Fruit fly (Drosophila melanogaster): ENCODE measurements around the gene PolQ.

PolQ gene

DNA sequence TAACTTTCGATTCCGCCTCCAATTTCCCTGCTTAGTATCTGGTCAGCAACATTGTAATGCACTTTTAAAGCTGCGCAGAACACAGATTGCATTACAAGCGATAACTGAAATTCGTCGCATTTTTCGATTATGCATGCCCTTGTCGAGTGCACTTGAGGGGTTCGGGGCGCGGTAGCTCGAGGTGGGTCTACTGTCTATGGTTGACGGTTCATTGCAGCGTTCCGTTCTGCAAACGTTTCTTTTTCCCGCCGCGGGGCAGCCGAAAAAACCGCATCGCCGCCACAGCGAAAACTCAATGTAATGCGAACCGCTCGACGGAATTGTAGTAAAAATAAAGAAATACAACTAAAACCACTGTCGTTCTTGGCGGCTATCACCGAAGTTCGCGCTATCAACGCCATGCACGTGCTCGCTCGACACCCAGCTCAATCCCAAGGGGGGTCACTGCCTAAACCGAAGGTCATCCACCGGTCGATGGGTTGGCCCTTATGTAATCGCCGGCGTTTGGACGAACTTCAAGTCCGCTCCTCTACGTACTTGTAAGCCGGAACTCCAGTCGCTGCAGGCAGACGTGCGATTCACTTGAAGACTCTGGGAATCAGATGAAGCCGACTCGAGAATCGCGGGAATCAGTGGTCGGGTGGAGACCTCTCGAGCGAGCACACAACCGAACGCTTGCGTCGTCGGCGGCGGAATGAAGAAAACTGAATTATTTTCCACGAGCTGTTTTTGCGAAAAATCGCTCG lies 23.3 kb downstream of the PolQ start, which contains the start of gene kar:
TSS of gene kar (minus strand) at position 696 of the 746 bp plus-strand sequence.
- TF ChIP-seq cic (GFP tag; optimal IDR thresholded peaks at IDR 0.05): peak; percentile 3
- TF ChIP-seq cnc (optimal IDR thresholded peaks at IDR 0.05): no peak
- peak; percentile 88 for TF ChIP-seq Mnt (GFP tag; optimal IDR thresholded peaks at IDR 0.05)
- TF ChIP-seq tj (GFP tag; optimal IDR thresholded peaks at IDR 0.05): peak; percentile 100
- TF ChIP-seq CG33017 (tag; optimal IDR thresholded peaks at IDR 0.05): peak; percentile 15

DNA sequence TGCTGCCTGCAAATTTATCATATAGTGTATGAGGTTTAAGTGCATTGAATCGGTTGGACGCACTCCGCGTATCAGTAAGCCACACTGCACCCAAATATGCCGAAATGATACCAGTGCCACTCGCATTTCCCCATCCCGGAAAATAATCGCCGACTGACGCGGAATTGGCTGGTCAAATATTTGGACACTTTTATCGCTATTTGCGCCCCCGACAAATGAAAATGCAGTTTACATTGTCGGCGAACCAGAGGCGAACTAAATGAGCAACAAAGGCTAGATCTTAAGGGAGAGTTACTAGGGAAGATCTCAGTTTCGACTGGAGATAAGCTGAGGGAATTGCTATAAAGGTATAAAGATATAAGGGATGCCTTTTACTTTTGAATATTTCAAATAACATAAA lies 24.0 kb downstream of the PolQ start:
- TF ChIP-seq Crg-1 (GFP tag; optimal IDR thresholded peaks at IDR 0.05): peak; percentile 5
- TF ChIP-seq Hr96 (GFP tag; optimal IDR thresholded peaks at IDR 0.05): no peak
- TF ChIP-seq Mnt (GFP tag; optimal IDR thresholded peaks at IDR 0.05): no peak
- TF ChIP-seq CG14711 (tag; optimal IDR thresholded peaks at IDR 0.05): peak; percentile 6
- TF ChIP-seq pad (GFP tag; optimal IDR thresholded peaks at IDR 0.05): peak; percentile 17
- TF ChIP-seq CG33017 (tag; optimal IDR thresholded peaks at IDR 0.05): peak; percentile 10
- peak; percentile 44 for TF ChIP-seq CG7045 (GFP tag; optimal IDR thresholded peaks at IDR 0.05)
- TF ChIP-seq CG7101 (tag; optimal IDR thresholded peaks at IDR 0.05): peak; percentile 41
- TF ChIP-seq cic (GFP tag; optimal IDR thresholded peaks at IDR 0.05): peak; percentile 22
- peak; percentile 54 for TF ChIP-seq CG12768 (GFP tag; optimal IDR thresholded peaks at IDR 0.05)

DNA sequence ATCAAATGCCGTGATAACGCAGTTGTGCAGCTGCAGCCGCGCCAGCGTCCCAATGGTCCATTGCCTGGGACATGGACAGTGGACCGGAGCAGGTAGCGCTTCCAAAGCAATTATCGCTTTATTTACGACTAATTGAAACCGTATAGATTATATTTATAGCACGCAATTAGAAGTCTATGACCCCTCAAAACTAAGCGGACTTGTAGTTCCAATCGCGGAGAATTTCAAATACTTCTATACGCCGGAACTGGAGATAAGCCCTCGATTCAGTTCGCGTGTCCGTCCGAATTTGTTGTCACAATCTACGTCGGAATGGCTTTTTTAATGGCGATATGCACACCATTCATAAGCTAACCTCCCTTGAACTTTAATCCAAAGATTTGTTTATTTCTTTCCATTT lies 26.8 kb downstream of the PolQ start:
- TF ChIP-seq CG7101 (tag; optimal IDR thresholded peaks at IDR 0.05) (peak; percentile 36), bab1 (GFP tag; optimal IDR thresholded peaks at IDR 0.05) (no peak), CG7045 (GFP tag; optimal IDR thresholded peaks at IDR 0.05) (peak; percentile 20), CG14711 (tag; optimal IDR thresholded peaks at IDR 0.05) (peak; percentile 15)

DNA sequence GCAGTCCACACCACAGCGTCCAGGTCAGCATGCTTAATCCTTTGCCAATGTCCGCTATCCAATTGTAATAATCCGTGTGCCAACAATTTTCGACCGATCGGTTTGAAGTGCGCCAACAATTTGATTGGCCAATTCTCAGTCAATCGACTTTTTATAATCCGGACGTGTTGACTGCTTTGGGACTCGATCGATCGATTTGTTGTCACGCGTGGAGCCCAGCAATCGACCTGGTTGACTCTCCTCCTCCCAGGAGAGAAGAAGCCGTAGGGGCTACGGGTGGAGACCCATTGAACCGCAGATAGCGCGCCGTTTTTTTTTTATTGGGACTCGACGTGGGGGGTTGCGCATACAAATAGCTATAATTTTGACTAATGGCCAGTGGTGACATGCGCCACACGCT lies 30.8 kb downstream of the PolQ start, which contains the start of gene Cyp313a4:
TSS of gene Cyp313a4 (minus strand) at position 101 of the 400 bp plus-strand sequence.
- TF ChIP-seq cnc (optimal IDR thresholded peaks at IDR 0.05) (no peak), CG14711 (tag; optimal IDR thresholded peaks at IDR 0.05) (no peak), cic (GFP tag; optimal IDR thresholded peaks at IDR 0.05) (no peak), Mnt (GFP tag; optimal IDR thresholded peaks at IDR 0.05) (no peak), CG12768 (GFP tag; optimal IDR thresholded peaks at IDR 0.05) (no peak)

DNA sequence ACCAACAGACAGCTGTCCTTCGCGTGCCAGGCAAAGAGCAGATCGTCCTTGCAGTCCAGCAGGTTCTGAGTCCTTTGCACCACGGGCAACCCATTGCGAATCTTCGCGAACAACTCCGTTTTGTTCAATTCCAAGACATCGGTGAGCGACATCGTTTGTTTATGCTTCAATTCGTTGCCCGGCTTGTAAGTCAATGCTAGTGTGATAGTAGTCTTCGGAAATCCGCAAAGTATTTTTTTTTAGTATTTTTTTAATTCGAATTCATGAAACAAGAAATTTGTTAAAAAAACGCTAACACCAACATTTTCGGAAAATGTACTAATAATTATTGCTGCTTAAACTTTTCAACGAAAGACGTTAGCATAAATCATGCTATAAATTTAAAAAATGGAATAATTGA lies 33.2 kb downstream of the PolQ start, which contains the start of gene mbo:
TSS of gene mbo (minus strand) at position 203 of the 400 bp plus-strand sequence.
- TF ChIP-seq kay (GFP tag; ENCODE audit: borderline replicate concordance) (no peak), CG1620 (GFP tag; optimal IDR thresholded peaks at IDR 0.05) (no peak), CG7101 (tag; optimal IDR thresholded peaks at IDR 0.05) (no peak), CG14711 (tag; optimal IDR thresholded peaks at IDR 0.05) (no peak), CG11617 (GFP tag; optimal IDR thresholded peaks at IDR 0.05) (no peak), pad (GFP tag; optimal IDR thresholded peaks at IDR 0.05) (no peak), bab1 (GFP tag; optimal IDR thresholded peaks at IDR 0.05) (no peak), CG12768 (GFP tag; optimal IDR thresholded peaks at IDR 0.05) (no peak)

DNA sequence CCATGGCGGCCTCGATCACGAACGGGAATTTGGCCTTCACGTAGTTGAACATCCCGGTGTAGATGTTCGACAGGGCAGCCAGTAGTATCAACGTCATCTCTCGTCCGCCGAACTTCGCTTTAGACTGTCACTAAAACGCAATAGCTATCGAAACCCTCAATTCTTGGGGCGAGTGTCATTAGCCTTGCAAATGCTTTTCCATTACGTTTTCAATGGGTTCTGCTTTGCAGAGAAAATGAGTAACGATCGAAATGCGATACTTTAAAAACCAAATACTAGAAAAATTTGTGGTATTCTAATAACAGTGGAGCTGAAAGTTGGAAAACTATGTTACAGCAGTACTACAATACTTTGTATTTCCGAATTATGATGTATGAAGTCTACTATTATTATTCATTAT lies 35.9 kb downstream of the PolQ start, which contains the start of gene CG43630:
TSS of gene CG43630 (minus strand) at position 101 of the 400 bp plus-strand sequence.
- TF ChIP-seq CG33017 (tag; optimal IDR thresholded peaks at IDR 0.05): peak; percentile 46
- TF ChIP-seq CG14711 (tag; optimal IDR thresholded peaks at IDR 0.05): peak; percentile 6
- peak; percentile 64 for TF ChIP-seq CG12768 (GFP tag; optimal IDR thresholded peaks at IDR 0.05)
- TF ChIP-seq CG11617 (GFP tag; optimal IDR thresholded peaks at IDR 0.05): no peak
- no peak for TF ChIP-seq CG7045 (GFP tag; optimal IDR thresholded peaks at IDR 0.05)
- no peak for TF ChIP-seq toe (GFP tag; optimal IDR thresholded peaks at IDR 0.05)

DNA sequence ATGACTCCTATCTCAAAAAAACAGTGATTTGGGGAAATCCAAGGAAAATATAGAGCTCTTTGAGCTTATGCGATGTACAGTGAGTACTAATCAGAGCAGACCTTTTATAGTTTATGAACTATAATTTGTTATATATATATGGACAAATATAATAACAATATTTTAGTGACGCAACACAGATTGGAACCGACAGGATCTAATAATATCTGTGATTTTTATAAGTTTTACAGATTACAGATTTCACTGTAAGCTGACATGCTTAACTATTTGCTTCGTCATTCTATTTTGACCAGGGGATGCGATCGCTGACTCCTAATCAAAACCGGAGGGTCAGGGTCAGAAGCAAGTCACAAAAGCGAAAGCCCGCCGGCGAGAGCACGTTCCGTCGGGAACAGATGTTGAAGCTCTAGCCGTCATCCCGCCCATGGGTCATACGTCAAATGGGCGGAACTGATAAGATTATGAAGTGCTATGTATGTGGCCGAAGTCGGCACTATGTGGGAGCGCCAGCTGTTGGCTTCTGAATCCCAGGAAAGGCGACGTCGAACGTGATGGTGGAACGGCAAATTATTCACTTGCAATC lies 38.0 kb downstream of the PolQ start, which contains the start of gene Gnmt:
TSS of gene Gnmt (plus strand) at position 568 of the 583 bp plus-strand sequence.
- TF ChIP-seq CG33017 (tag; optimal IDR thresholded peaks at IDR 0.05): peak; percentile 80
- peak; percentile 5 for TF ChIP-seq CG12768 (GFP tag; optimal IDR thresholded peaks at IDR 0.05)
- TF ChIP-seq pad (GFP tag; optimal IDR thresholded peaks at IDR 0.05): no peak
- no peak for TF ChIP-seq bab1 (GFP tag; optimal IDR thresholded peaks at IDR 0.05)
- no peak for TF ChIP-seq ovo (GFP tag; optimal IDR thresholded peaks at IDR 0.05)
- TF ChIP-seq CG1620 (GFP tag; optimal IDR thresholded peaks at IDR 0.05): no peak
- TF ChIP-seq toe (GFP tag; optimal IDR thresholded peaks at IDR 0.05): no peak
- TF ChIP-seq cic (GFP tag; optimal IDR thresholded peaks at IDR 0.05): peak; percentile 56
- no peak for TF ChIP-seq CG5204 (GFP tag; optimal IDR thresholded peaks at IDR 0.05)
- no peak for TF ChIP-seq Clk (GFP tag; optimal IDR thresholded peaks at IDR 0.05)
- no peak for TF ChIP-seq Hr96 (GFP tag; optimal IDR thresholded peaks at IDR 0.05)
- TF ChIP-seq Crg-1 (GFP tag; optimal IDR thresholded peaks at IDR 0.05): no peak
- TF ChIP-seq Mnt (GFP tag; optimal IDR thresholded peaks at IDR 0.05): peak; percentile 17
- TF ChIP-seq tj (GFP tag; optimal IDR thresholded peaks at IDR 0.05): no peak
- TF ChIP-seq cnc (optimal IDR thresholded peaks at IDR 0.05): peak in 1 of 2 experiments; percentile 75
- TF ChIP-seq CG7045 (GFP tag; optimal IDR thresholded peaks at IDR 0.05): no peak
- peak; percentile 61 for TF ChIP-seq CG7101 (tag; optimal IDR thresholded peaks at IDR 0.05)
- no peak for TF ChIP-seq kay (GFP tag; ENCODE audit: borderline replicate concordance)
- TF ChIP-seq CG14711 (tag; optimal IDR thresholded peaks at IDR 0.05): peak; percentile 49
- TF ChIP-seq CG11617 (GFP tag; optimal IDR thresholded peaks at IDR 0.05): no peak
